Fruit fly (Drosophila melanogaster) whole organism, prepupa: ENCODE measurements around the gene SNRPG.

Experiments
- Blimp-1 ChIP-seq: fragments of 200-800 bp; sonication (Bioruptor generic); optimal IDR thresholded peaks from 3 replicates; lab custom pipeline; 2017; ENCODE audit warnings: missing biosample characterization, missing genetic modification characterization, mild to moderate bottlenecking, moderate library complexity, missing genetic modification reagents
- CG10631 ChIP-seq: fragments of 200-800 bp; sonication (Bioruptor generic); optimal IDR thresholded peaks from 2 replicates; lab custom pipeline; 2016; ENCODE audit warnings: missing biosample characterization, missing genetic modification characterization
- CG10669 ChIP-seq: fragments of 200-800 bp; sonication (Bioruptor generic); optimal IDR thresholded peaks from 3 replicates; lab custom pipeline; 2018; ENCODE audit warnings: missing biosample characterization, mild to moderate bottlenecking, missing genetic modification characterization, moderate library complexity
- CG11294 ChIP-seq: fragments of 200-800 bp; sonication (Bioruptor generic); IDR thresholded peaks from 2 replicates; pipeline ENCODE4 v1.3.6; 2022; ENCODE audit warnings: missing biosample characterization, missing genetic modification characterization
- CG11762 ChIP-seq: fragments of 200-800 bp; sonication (Bioruptor generic); optimal IDR thresholded peaks from 3 replicates; lab custom pipeline; 2016; ENCODE audit warnings: missing biosample characterization, missing genetic modification characterization; ENCODE audit not compliant: insufficient read depth
- CG11902 ChIP-seq: fragments of 200-800 bp; sonication (Bioruptor generic); optimal IDR thresholded peaks from 3 replicates; lab custom pipeline; 2016; ENCODE audit warnings: missing biosample characterization, missing genetic modification characterization
- CG15336 ChIP-seq: fragments of 200-800 bp; sonication (Bioruptor generic); IDR thresholded peaks from 2 replicates; pipeline ENCODE4 v1.3.6; 2022; ENCODE audit warnings: missing biosample characterization, missing genetic modification characterization
- CG1621 ChIP-seq: fragments of 200-800 bp; sonication (Bioruptor generic); optimal IDR thresholded peaks from 3 replicates; lab custom pipeline; 2018; ENCODE audit warnings: missing biosample characterization, mild to moderate bottlenecking, missing genetic modification characterization
- CG16779 ChIP-seq: fragments of 200-800 bp; sonication (Bioruptor generic); optimal IDR thresholded peaks from 3 replicates; lab custom pipeline; 2017; ENCODE audit warnings: missing biosample characterization, mild to moderate bottlenecking, missing genetic modification characterization
- CG3032 ChIP-seq: fragments of 200-800 bp; optimal IDR thresholded peaks from 2 replicates; lab custom pipeline; 2019; ENCODE audit warnings: missing biosample characterization, mild to moderate bottlenecking, missing genetic modification characterization, moderate library complexity
- CG32006 ChIP-seq: fragments of 200-800 bp; sonication (Bioruptor generic); optimal IDR thresholded peaks from 3 replicates; lab custom pipeline; 2017; ENCODE audit warnings: missing biosample characterization, mild to moderate bottlenecking, missing genetic modification characterization
- CG34406 ChIP-seq: fragments of 200-800 bp; sonication (Bioruptor generic); optimal IDR thresholded peaks from 3 replicates; lab custom pipeline; 2016; ENCODE audit warnings: missing biosample characterization, missing genetic modification characterization
- CG3919 ChIP-seq: fragments of 200-800 bp; sonication (Bioruptor generic); optimal IDR thresholded peaks from 3 replicates; lab custom pipeline; 2016; ENCODE audit warnings: missing biosample characterization, missing genetic modification characterization
- CG4318 ChIP-seq: fragments of 200-800 bp; sonication (Bioruptor generic); optimal IDR thresholded peaks from 3 replicates; lab custom pipeline; 2017; ENCODE audit warnings: missing biosample characterization, mild to moderate bottlenecking, missing genetic modification characterization
- CG6163 ChIP-seq: fragments of 200-800 bp; sonication (Bioruptor generic); IDR thresholded peaks from 3 replicates; pipeline ENCODE4 v1.3.6; 2022; ENCODE audit warnings: missing biosample characterization, missing genetic modification characterization
- CG6276 ChIP-seq: fragments of 200-800 bp; sonication (Bioruptor generic); optimal IDR thresholded peaks from 2 replicates; lab custom pipeline; 2017; ENCODE audit warnings: missing biosample characterization, mild to moderate bottlenecking, missing genetic modification characterization
- CG6792 ChIP-seq: fragments of 200-800 bp; sonication (Bioruptor generic); optimal IDR thresholded peaks from 3 replicates; lab custom pipeline; 2016; ENCODE audit warnings: missing biosample characterization, missing genetic modification characterization
- CG6808 ChIP-seq: fragments of 200-800 bp; sonication (Bioruptor generic); optimal IDR thresholded peaks from 3 replicates; lab custom pipeline; 2017; ENCODE audit warnings: missing biosample characterization, missing genetic modification characterization, mild to moderate bottlenecking, moderate library complexity, missing genetic modification reagents
- CG7368 ChIP-seq: fragments of 200-800 bp; sonication (Bioruptor generic); optimal IDR thresholded peaks from 3 replicates; lab custom pipeline; 2016; ENCODE audit warnings: missing biosample characterization, missing genetic modification characterization
- CG8319 ChIP-seq: fragments of 200-800 bp; sonication (Bioruptor generic); optimal IDR thresholded peaks from 3 replicates; lab custom pipeline; 2016; ENCODE audit warnings: missing biosample characterization, missing genetic modification characterization
- CG8632 ChIP-seq: fragments of 200-800 bp; sonication (Bioruptor generic); optimal IDR thresholded peaks from 3 replicates; lab custom pipeline; 2016; ENCODE audit warnings: missing biosample characterization, missing genetic modification characterization
- CG9139 ChIP-seq: fragments of 200-800 bp; sonication (Bioruptor generic); optimal IDR thresholded peaks from 3 replicates; lab custom pipeline; 2017; ENCODE audit warnings: missing biosample characterization, mild to moderate bottlenecking, missing genetic modification characterization
- Eip75B ChIP-seq: fragments of 200-800 bp; sonication (Bioruptor generic); optimal IDR thresholded peaks from 3 replicates; lab custom pipeline; 2016; ENCODE audit warnings: missing biosample characterization, missing genetic modification characterization
- Eip93F ChIP-seq: fragments of 200-800 bp; sonication (Bioruptor generic); optimal IDR thresholded peaks from 2 replicates; lab custom pipeline; 2016; ENCODE audit warnings: missing biosample characterization, mild to moderate bottlenecking, missing genetic modification characterization
- Ets21C ChIP-seq: fragments of 200-800 bp; sonication (Bioruptor generic); optimal IDR thresholded peaks from 3 replicates; lab custom pipeline; 2016; ENCODE audit warnings: missing biosample characterization, missing genetic modification characterization
- Hr38 ChIP-seq: sonication (Bioruptor generic); optimal IDR thresholded peaks from 2 replicates; lab custom pipeline; 2016; ENCODE audit warnings: missing biosample characterization, missing genetic modification characterization
- Hr39 ChIP-seq: fragments of 200-800 bp; sonication (Bioruptor generic); optimal IDR thresholded peaks from 2 replicates; lab custom pipeline; 2016; ENCODE audit warnings: missing biosample characterization, missing genetic modification characterization
- Met ChIP-seq: fragments of 200-800 bp; sonication (Bioruptor generic); optimal IDR thresholded peaks from 3 replicates; lab custom pipeline; 2016; ENCODE audit warnings: missing biosample characterization, missing genetic modification characterization
- OdsH ChIP-seq: fragments of 200-800 bp; sonication (Bioruptor generic); optimal IDR thresholded peaks from 3 replicates; lab custom pipeline; 2016; ENCODE audit warnings: missing biosample characterization, missing genetic modification characterization
- Smox ChIP-seq: fragments of 200-800 bp; sonication (Bioruptor generic); optimal IDR thresholded peaks from 3 replicates; lab custom pipeline; 2016; ENCODE audit warnings: missing biosample characterization, missing genetic modification characterization
- Sox102F ChIP-seq: fragments of 200-800 bp; sonication (Bioruptor generic); optimal IDR thresholded peaks from 2 replicates; lab custom pipeline; 2016; ENCODE audit warnings: missing biosample characterization, mild to moderate bottlenecking, missing genetic modification characterization
- Sox14 ChIP-seq: fragments of 200-800 bp; sonication (Bioruptor generic); optimal IDR thresholded peaks from 3 replicates; lab custom pipeline; 2016; ENCODE audit warnings: missing biosample characterization, missing genetic modification characterization
- Sox15 ChIP-seq: fragments of 200-800 bp; sonication (Bioruptor generic); optimal IDR thresholded peaks from 3 replicates; lab custom pipeline; 2016; ENCODE audit warnings: missing biosample characterization, missing genetic modification characterization
- cyc ChIP-seq: fragments of 200-800 bp; sonication (Bioruptor generic); optimal IDR thresholded peaks from 3 replicates; lab custom pipeline; 2016; ENCODE audit warnings: missing biosample characterization, missing genetic modification characterization
- dac ChIP-seq: fragments of 200-800 bp; sonication (Bioruptor generic); optimal IDR thresholded peaks from 2 replicates; lab custom pipeline; 2017; ENCODE audit warnings: missing biosample characterization, mild to moderate bottlenecking, missing genetic modification characterization
- dsx ChIP-seq: fragments of 200-800 bp; optimal IDR thresholded peaks from 3 replicates; lab custom pipeline; 2019; ENCODE audit warnings: missing biosample characterization, mild to moderate bottlenecking, missing genetic modification characterization, moderate library complexity; ENCODE audit not compliant: poor library complexity, severe bottlenecking
- eg ChIP-seq: fragments of 200-800 bp; sonication (Bioruptor generic); IDR thresholded peaks from 3 replicates; pipeline ENCODE4 v1.3.6; 2022; ENCODE audit warnings: missing biosample characterization, missing genetic modification characterization
- esn ChIP-seq: fragments of 200-800 bp; sonication (Bioruptor generic); optimal IDR thresholded peaks from 2 replicates; lab custom pipeline; 2016; ENCODE audit warnings: missing biosample characterization, mild to moderate bottlenecking, missing genetic modification characterization, moderate library complexity
- fd85E ChIP-seq: fragments of 200-800 bp; sonication (Bioruptor generic); optimal IDR thresholded peaks from 3 replicates; lab custom pipeline; 2016; ENCODE audit warnings: missing biosample characterization, missing genetic modification characterization
- lz ChIP-seq: fragments of 200-800 bp; sonication (Bioruptor generic); optimal IDR thresholded peaks from 3 replicates; lab custom pipeline; 2016; ENCODE audit warnings: missing biosample characterization, missing genetic modification characterization
- salr ChIP-seq, 2 experiments: fragments of 200-800 bp; sonication (Bioruptor generic); optimal IDR thresholded peaks; 3 replicates each; lab custom pipeline; 2016 to 2018; ENCODE audit warnings: missing biosample characterization in 2 of 2, missing genetic modification characterization in 2 of 2, mild to moderate bottlenecking in 1 of 2
- ss ChIP-seq, 2 experiments: fragments of 200-800 bp; sonication (Bioruptor generic); optimal IDR thresholded peaks; 2 replicates in 1 of 2; 3 replicates in 1 of 2; lab custom pipeline; 2017 to 2018; ENCODE audit warnings: mild to moderate bottlenecking in 2 of 2, missing biosample characterization in 2 of 2, missing genetic modification characterization in 2 of 2, moderate library complexity in 1 of 2
- topi ChIP-seq: fragments of 200-800 bp; sonication (Bioruptor generic); optimal IDR thresholded peaks from 3 replicates; lab custom pipeline; 2016; ENCODE audit warnings: missing biosample characterization, missing genetic modification characterization
- vri ChIP-seq: fragments of 200-800 bp; sonication (Bioruptor generic); optimal IDR thresholded peaks from 3 replicates; lab custom pipeline; 2016; ENCODE audit warnings: missing biosample characterization, mild to moderate bottlenecking, missing genetic modification characterization

Gene SNRPG

DNA sequence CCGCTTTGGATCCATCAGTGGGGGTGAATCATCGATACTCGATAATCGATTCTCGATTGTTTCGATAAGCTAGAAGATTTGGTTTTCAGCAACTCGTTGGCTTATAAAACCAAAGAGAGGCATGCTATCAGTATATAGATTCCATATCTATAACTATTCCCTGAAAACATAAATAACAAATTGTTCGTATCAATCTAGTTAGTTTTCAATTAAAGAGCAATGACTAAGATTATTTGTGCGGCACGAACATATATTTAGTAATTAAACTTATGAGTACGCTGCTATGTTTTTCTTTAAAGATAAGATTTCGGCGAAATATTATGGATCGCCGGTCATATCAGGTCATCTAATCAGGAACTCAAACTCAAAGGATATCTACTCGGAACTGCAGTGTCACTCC is 34.3 kb upstream of the SNRPG start:
- TF ChIP-seq eg (GFP tag; lab: Robert Waterston, UW), result no peak
- no peak for TF ChIP-seq vri (GFP tag; lab: Kevin White, UChicago)
- TF ChIP-seq esn (GFP tag; lab: Kevin White, UChicago), result no peak
- no peak for TF ChIP-seq CG3919 (GFP tag; lab: Kevin White, UChicago)
- no peak for TF ChIP-seq CG32006 (GFP tag; lab: Kevin White, UChicago)
- TF ChIP-seq Sox14 (GFP tag; lab: Kevin White, UChicago), result no peak
- TF ChIP-seq CG15336, result no peak
- TF ChIP-seq CG6163 (GFP tag; lab: Robert Waterston, UW), result no peak
- no peak for TF ChIP-seq Ets21C (GFP tag; lab: Kevin White, UChicago)
- no peak for TF ChIP-seq Sox102F (GFP tag; lab: Kevin White, UChicago)
- no peak for TF ChIP-seq CG8632
- TF ChIP-seq dac (GFP tag; lab: Kevin White, UChicago), result no peak
- TF ChIP-seq Met (GFP tag; lab: Kevin White, UChicago), result no peak
- no peak for TF ChIP-seq CG3032 (tag; lab: Kevin White, UChicago)
- no peak for TF ChIP-seq CG6276 (GFP tag; lab: Kevin White, UChicago)
- no peak for TF ChIP-seq CG34406
- no peak for TF ChIP-seq CG11762 (GFP tag; lab: Kevin White, UChicago)
- no peak for TF ChIP-seq Hr39 (GFP tag; lab: Kevin White, UChicago)
- TF ChIP-seq CG6792, result no peak

DNA sequence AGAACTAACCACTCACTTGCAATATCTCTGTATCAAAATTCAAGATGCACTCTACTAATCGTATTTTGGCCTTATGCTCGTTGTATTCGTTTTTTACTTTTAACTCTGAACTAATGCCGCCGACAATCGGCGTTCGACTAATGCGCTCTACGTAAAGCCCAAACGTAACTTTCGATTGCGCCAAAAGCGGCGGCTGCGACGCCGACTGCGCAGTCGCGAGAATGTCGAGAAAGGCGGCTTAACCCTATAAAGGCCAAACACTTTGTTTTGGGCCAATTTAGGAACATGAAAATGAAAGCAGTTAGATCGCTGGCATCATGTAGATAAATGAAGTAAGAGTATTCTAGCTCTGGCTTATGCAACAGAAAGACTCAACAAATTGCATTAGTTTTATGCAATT is 32.7 kb upstream of the SNRPG start:
- TF ChIP-seq fd85E (GFP tag; lab: Kevin White, UChicago) (no peak), CG6808 (GFP tag; lab: Kevin White, UChicago) (no peak), Blimp-1 (GFP tag; lab: Kevin White, UChicago) (no peak), CG9139 (GFP tag; lab: Kevin White, UChicago) (no peak), CG10669 (no peak), Sox15 (GFP tag; lab: Kevin White, UChicago) (no peak), topi (GFP tag; lab: Kevin White, UChicago) (no peak), dac (GFP tag; lab: Kevin White, UChicago) (no peak), CG11294 (GFP tag; lab: Robert Waterston, UW) (no peak), CG6792 (no peak), CG1621 (tag; lab: Kevin White, UChicago) (no peak)

DNA sequence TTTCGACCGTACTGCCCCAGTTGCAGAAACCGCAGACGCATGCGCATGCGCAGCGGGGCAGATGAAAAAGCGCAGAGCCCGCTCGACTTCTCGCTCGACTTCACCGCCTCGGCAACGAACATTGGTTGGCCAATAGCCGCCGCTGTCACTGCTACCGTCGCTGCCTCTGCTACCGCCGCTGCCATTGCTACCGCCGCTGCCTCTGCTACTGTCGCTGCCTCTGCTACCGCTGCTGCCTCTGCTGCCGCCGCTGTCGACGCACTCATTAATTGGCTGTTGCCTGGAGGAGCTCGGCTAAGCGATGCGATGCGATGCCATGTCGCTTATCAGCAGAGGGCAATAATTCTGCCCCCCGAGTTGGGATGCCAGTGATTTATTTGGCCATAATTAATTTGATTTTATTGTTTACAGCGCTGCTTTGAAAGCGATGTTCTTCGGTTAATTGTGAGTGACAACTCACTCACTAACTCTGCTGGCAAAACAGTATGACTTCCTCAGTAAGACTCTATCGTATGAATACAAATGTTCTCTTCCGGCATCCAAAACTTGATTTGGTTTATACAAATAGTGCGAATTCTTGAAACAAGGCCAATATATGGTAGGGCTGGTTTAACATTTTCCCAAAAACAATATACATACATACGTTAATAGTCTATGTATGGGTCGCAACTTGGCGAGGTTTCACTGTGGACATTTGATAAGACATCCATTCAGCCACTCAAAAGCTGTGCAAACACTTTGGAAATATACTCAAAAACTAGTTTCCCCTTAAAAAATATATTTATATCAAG is 30.7 kb upstream of the SNRPG start:
- TF ChIP-seq OdsH (peak; percentile 10), dsx (no peak), ss (GFP tag; optimal IDR thresholded peaks at IDR 0.05; lab: Kevin White, UChicago) (no peak), fd85E (GFP tag; lab: Kevin White, UChicago) (no peak), CG6792 (no peak), CG8319 (GFP tag; lab: Kevin White, UChicago) (no peak), CG6276 (GFP tag; lab: Kevin White, UChicago) (no peak), Met (GFP tag; lab: Kevin White, UChicago) (peak; percentile 40), Eip75B (GFP tag; lab: Kevin White, UChicago) (no peak), CG7368 (GFP tag; lab: Kevin White, UChicago) (no peak), Sox15 (GFP tag; lab: Kevin White, UChicago) (no peak), cyc (GFP tag; lab: Kevin White, UChicago) (no peak), Hr38 (GFP tag; lab: Kevin White, UChicago) (no peak), Smox (GFP tag; lab: Kevin White, UChicago) (no peak), CG15336 (0 out of 2 replicates have a peak, but pooled peaks have one; percentile 17), CG16779 (tag; lab: Kevin White, UChicago) (no peak), esn (GFP tag; lab: Kevin White, UChicago) (peak; percentile 3), CG4318 (no peak), CG34406 (no peak), CG11902 (GFP tag; lab: Kevin White, UChicago) (no peak), CG10631 (GFP tag; lab: Kevin White, UChicago) (no peak), salr (GFP tag; optimal IDR thresholded peaks at IDR 0.05; lab: Kevin White, UChicago) (no peak), Eip93F (GFP tag; lab: Kevin White, UChicago) (no peak), CG1621 (tag; lab: Kevin White, UChicago) (no peak), CG9139 (GFP tag; lab: Kevin White, UChicago) (no peak), lz (GFP tag; lab: Kevin White, UChicago) (peak; percentile 6), dac (GFP tag; lab: Kevin White, UChicago) (no peak), CG32006 (GFP tag; lab: Kevin White, UChicago) (peak; percentile 19), CG3032 (tag; lab: Kevin White, UChicago) (no peak), Blimp-1 (GFP tag; lab: Kevin White, UChicago) (no peak)
